Worm (Caenorhabditis elegans) whole organism, L1 larva: Measurements from ENCODE around the gene cyp-33C12.

Experiments
- ama-1 ChIP-seq: fragments of 150-350 bp; optimal IDR thresholded peaks from 2 replicates; lab custom pipeline; 2014
- blmp-1 ChIP-seq: fragments of 150-350 bp; optimal IDR thresholded peaks from 2 replicates; lab custom pipeline; 2014; ENCODE audit warnings: missing biosample characterization, missing genetic modification characterization
- ceh-8 ChIP-seq: fragments of 200-800 bp; sonication (Bioruptor generic); optimal IDR thresholded peaks from 2 replicates; lab custom pipeline; 2018; ENCODE audit warnings: mild to moderate bottlenecking, missing genetic modification characterization, moderate library complexity, missing compliant biosample characterization
- ces-1 ChIP-seq: fragments of 150-350 bp; optimal IDR thresholded peaks from 2 replicates; lab custom pipeline; 2014; ENCODE audit warnings: missing biosample characterization, missing genetic modification reagents, missing genetic modification characterization
- egl-27 ChIP-seq, 2 experiments: fragments of 150-350 bp in 1 of 2; sonication (generic microtip); optimal IDR thresholded peaks; 3 replicates each; lab custom pipeline; 2017 to 2018; ENCODE audit warnings: missing biosample characterization in 2 of 2, missing genetic modification characterization in 2 of 2, missing genetic modification reagents in 2 of 2
- irx-1 ChIP-seq: sonication (generic microtip); optimal IDR thresholded peaks from 2 replicates; lab custom pipeline; 2016; ENCODE audit warnings: missing genetic modification characterization, missing compliant biosample characterization
- lin-15B ChIP-seq: fragments of 150-350 bp; sonication (generic microtip); optimal IDR thresholded peaks from 3 replicates; lab custom pipeline; 2014; ENCODE audit warnings: missing biosample characterization, missing genetic modification characterization
- mdl-1 ChIP-seq, 2 experiments: fragments of 150-350 bp; optimal IDR thresholded peaks; 2 replicates each; lab custom pipeline; 2014 to 2017; ENCODE audit warnings: missing biosample characterization in 2 of 2, missing genetic modification characterization in 2 of 2, inconsistent platforms in 1 of 2
- nhr-11 ChIP-seq: fragments of 150-350 bp; optimal IDR thresholded peaks from 2 replicates; lab custom pipeline; 2014; ENCODE audit warnings: missing biosample characterization, missing genetic modification characterization
- nhr-28 ChIP-seq: fragments of 150-350 bp; optimal IDR thresholded peaks from 2 replicates; lab custom pipeline; 2014; ENCODE audit warnings: missing biosample characterization, missing genetic modification characterization
- nhr-76 ChIP-seq: sonication (generic microtip); optimal IDR thresholded peaks from 2 replicates; lab custom pipeline; 2017; ENCODE audit warnings: missing biosample characterization, missing genetic modification characterization
- pag-3 ChIP-seq: sonication (generic microtip); optimal IDR thresholded peaks from 2 replicates; lab custom pipeline; 2017; ENCODE audit warnings: missing genetic modification characterization, mild to moderate bottlenecking, missing compliant biosample characterization, antibody characterized with exemption, borderline replicate concordance; ENCODE audit not compliant: insufficient read depth
- rnt-1 ChIP-seq: sonication (generic microtip); optimal IDR thresholded peaks from 2 replicates; lab custom pipeline; 2016; ENCODE audit warnings: mild to moderate bottlenecking, missing genetic modification characterization, moderate library complexity, missing compliant biosample characterization
- unc-62 ChIP-seq: fragments of 150-350 bp; optimal IDR thresholded peaks from 2 replicates; lab custom pipeline; 2014; ENCODE audit warnings: missing biosample characterization, missing genetic modification reagents, missing genetic modification characterization

- TF ChIP-seq ama-1 (lab: Kevin White, UChicago) (no peak), unc-62 (GFP tag; lab: Kevin White, UChicago) (no peak), egl-27 (tag; optimal IDR thresholded peaks at IDR 0.05; lab: Kevin White, UChicago) (no peak), lin-15B (tag; lab: Kevin White, UChicago) (no peak), nhr-28 (tag; lab: Kevin White, UChicago) (no peak), nhr-11 (tag; lab: Kevin White, UChicago) (no peak), mdl-1 (tag; optimal IDR thresholded peaks at IDR 0.05; lab: Kevin White, UChicago) (peak in 1 of 2 experiments; percentile 38), ceh-8 (GFP tag; lab: Kevin White, UChicago) (no peak), ces-1 (GFP tag; lab: Kevin White, UChicago) (no peak), irx-1 (tag; lab: Kevin White, UChicago) (no peak), rnt-1 (tag; lab: Kevin White, UChicago) (no peak), nhr-76 (tag; lab: Kevin White, UChicago) (no peak), pag-3 (tag; lab: Kevin White, UChicago) (no peak), blmp-1 (tag; lab: Kevin White, UChicago) (peak; percentile 39)
Measured at ce11 chrV:2218803-2219202, 14.6 kb upstream of the cyp-33C12 start, which contains the start of gene nhr-56.
